Worm (Caenorhabditis elegans) whole organism, late embryonic: ENCODE results near the gene tba-9.

Experiments used
- F13H6.1 ChIP-seq: sonication (generic microtip); optimal IDR thresholded peaks from 2 replicates; lab custom pipeline; 2016; ENCODE audit warnings: missing genetic modification characterization, missing compliant biosample characterization
- pha-4 ChIP-seq: fragments of 150-350 bp; optimal IDR thresholded peaks from 2 replicates; lab custom pipeline; 2018; ENCODE audit warnings: missing biosample characterization, missing genetic modification reagents, missing genetic modification characterization
- tbx-7 ChIP-seq: sonication (generic microtip); optimal IDR thresholded peaks from 2 replicates; lab custom pipeline; 2016; ENCODE audit warnings: missing genotype, missing genetic modification characterization, missing compliant biosample characterization

DNA sequence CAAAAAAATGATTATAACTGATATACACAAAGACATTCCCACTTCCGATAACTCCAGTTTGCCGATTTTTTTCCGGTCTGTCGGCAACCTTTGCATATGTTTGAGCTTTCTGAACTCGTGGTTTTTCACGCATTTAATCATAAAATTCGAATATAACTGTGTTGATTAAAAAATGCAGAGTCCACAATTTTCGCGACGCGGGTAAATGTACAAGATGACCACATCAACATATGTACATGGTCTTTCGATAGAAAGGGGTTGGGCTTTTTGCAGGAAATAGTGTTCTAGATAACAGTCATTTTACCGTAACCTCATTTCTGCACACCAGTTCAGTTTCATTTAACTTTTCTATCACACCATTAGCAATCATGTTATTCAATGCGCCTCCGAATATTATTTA, 29.7 kb downstream of the tba-9 start, which contains the start of gene K09C4.5:
- TF ChIP-seq F13H6.1, result no peak
- TF ChIP-seq pha-4 (tag; lab: Kevin White, UChicago), result no peak
- TF ChIP-seq tbx-7 (tag; lab: Kevin White, UChicago), result no peak
